Fruit fly (Drosophila melanogaster) whole organism, embryonic: ENCODE data around the gene Syx8.

ENCODE experiments used
- Adf1 ChIP-seq: fragments of 200-800 bp; sonication (Bioruptor generic); IDR thresholded peaks from 2 replicates; pipeline ENCODE4 v1.3.6; 2022; ENCODE audit warnings: missing biosample characterization, missing genetic modification characterization
- C15 ChIP-seq: fragments of 200-800 bp; sonication (Bioruptor generic); IDR thresholded peaks from 3 replicates; pipeline ENCODE4 v1.3.6; 2022; ENCODE audit warnings: missing biosample characterization, missing genetic modification characterization
- CG11398 ChIP-seq: fragments of 200-800 bp; sonication (Bioruptor generic); optimal IDR thresholded peaks from 2 replicates; lab custom pipeline; 2016; ENCODE audit warnings: missing biosample characterization, missing genetic modification characterization
- CG15073 ChIP-seq: fragments of 200-800 bp; sonication (Bioruptor generic); optimal IDR thresholded peaks from 2 replicates; lab custom pipeline; 2016; ENCODE audit warnings: missing biosample characterization, missing genetic modification characterization
- CG15269 ChIP-seq: fragments of 200-800 bp; sonication (Bioruptor generic); optimal IDR thresholded peaks from 2 replicates; lab custom pipeline; 2018; ENCODE audit warnings: missing biosample characterization, mild to moderate bottlenecking, missing genetic modification characterization, moderate library complexity
- CG1647 ChIP-seq: fragments of 200-800 bp; sonication (Bioruptor generic); optimal IDR thresholded peaks from 3 replicates; lab custom pipeline; 2016; ENCODE audit warnings: missing biosample characterization, missing genetic modification characterization
- CG17186 ChIP-seq: fragments of 200-800 bp; sonication (Bioruptor generic); optimal IDR thresholded peaks from 3 replicates; lab custom pipeline; 2017; ENCODE audit warnings: missing biosample characterization, missing genetic modification reagents, missing genetic modification characterization
- CG1832 ChIP-seq: fragments of 200-800 bp; sonication (Bioruptor generic); optimal IDR thresholded peaks from 2 replicates; lab custom pipeline; 2017; ENCODE audit warnings: missing biosample characterization, mild to moderate bottlenecking, missing genetic modification characterization, inconsistent platforms
- CG2875 ChIP-seq: fragments of 200-800 bp; sonication (Bioruptor generic); optimal IDR thresholded peaks from 2 replicates; lab custom pipeline; 2017; ENCODE audit warnings: missing biosample characterization, mild to moderate bottlenecking, missing genetic modification characterization, missing genetic modification reagents
- CG30403 ChIP-seq: fragments of 200-800 bp; sonication (Bioruptor generic); optimal IDR thresholded peaks from 3 replicates; lab custom pipeline; 2016; ENCODE audit warnings: missing biosample characterization, missing genetic modification characterization
- CG32772 ChIP-seq: fragments of 200-800 bp; sonication (Bioruptor generic); IDR thresholded peaks from 2 replicates; pipeline ENCODE4 v1.3.6; 2022; ENCODE audit warnings: missing biosample characterization, missing genetic modification characterization
- CG3407 ChIP-seq: fragments of 200-800 bp; sonication (Bioruptor generic); optimal IDR thresholded peaks from 2 replicates; lab custom pipeline; 2018; ENCODE audit warnings: missing biosample characterization, mild to moderate bottlenecking, missing genetic modification characterization
- CG34422 ChIP-seq: fragments of 200-800 bp; sonication (Bioruptor generic); IDR thresholded peaks from 3 replicates; pipeline ENCODE4 v1.3.6; 2022; ENCODE audit warnings: missing biosample characterization, missing genetic modification characterization
- CG43689 ChIP-seq: fragments of 200-800 bp; sonication (Bioruptor generic); IDR thresholded peaks from 2 replicates; pipeline ENCODE4 v1.3.6; 2022; ENCODE audit warnings: missing biosample characterization, missing genetic modification characterization
- CG4820 ChIP-seq: fragments of 200-800 bp; sonication (Bioruptor generic); optimal IDR thresholded peaks from 3 replicates; lab custom pipeline; 2016; ENCODE audit warnings: missing biosample characterization, missing genetic modification characterization
- CG6175 ChIP-seq: fragments of 200-800 bp; sonication (Bioruptor generic); IDR thresholded peaks from 3 replicates; pipeline ENCODE4 v1.3.6; 2022; ENCODE audit warnings: missing biosample characterization, missing genetic modification characterization
- CG6765 ChIP-seq: fragments of 200-800 bp; sonication (Bioruptor generic); optimal IDR thresholded peaks from 3 replicates; lab custom pipeline; 2017; ENCODE audit warnings: missing biosample characterization, mild to moderate bottlenecking, missing genetic modification characterization
- CG7745 ChIP-seq: fragments of 200-800 bp; sonication (Bioruptor generic); optimal IDR thresholded peaks from 2 replicates; lab custom pipeline; 2018; ENCODE audit warnings: missing biosample characterization, mild to moderate bottlenecking, missing genetic modification characterization, moderate library complexity
- CG8359 ChIP-seq: fragments of 200-800 bp; sonication (Bioruptor generic); optimal IDR thresholded peaks from 2 replicates; lab custom pipeline; 2017; ENCODE audit warnings: missing biosample characterization, mild to moderate bottlenecking, missing genetic modification characterization, borderline replicate concordance
- CG9797 ChIP-seq: fragments of 200-800 bp; sonication (Bioruptor generic); optimal IDR thresholded peaks from 3 replicates; lab custom pipeline; 2018; ENCODE audit warnings: missing biosample characterization, mild to moderate bottlenecking, missing genetic modification characterization
- CG9932 ChIP-seq: fragments of 200-800 bp; sonication (Bioruptor generic); IDR thresholded peaks from 2 replicates; pipeline ENCODE4 v1.3.6; 2022; ENCODE audit warnings: missing biosample characterization, missing genetic modification characterization
- CHES-1-like ChIP-seq: fragments of 200-800 bp; sonication (Bioruptor generic); optimal IDR thresholded peaks from 2 replicates; lab custom pipeline; 2016; ENCODE audit warnings: missing biosample characterization, missing genetic modification characterization
- Chrac-16 ChIP-seq: fragments of 200-800 bp; sonication (Bioruptor generic); optimal IDR thresholded peaks from 3 replicates; lab custom pipeline; 2016; ENCODE audit warnings: missing biosample characterization, missing genetic modification characterization
- Dek ChIP-seq: fragments of 200-800 bp; sonication (Bioruptor generic); optimal IDR thresholded peaks from 3 replicates; lab custom pipeline; 2019; ENCODE audit warnings: missing biosample characterization, mild to moderate bottlenecking, missing genetic modification characterization, moderate library complexity
- Ets97D ChIP-seq: fragments of 200-800 bp; sonication (Bioruptor generic); optimal IDR thresholded peaks from 3 replicates; lab custom pipeline; 2016; ENCODE audit warnings: missing biosample characterization, missing genetic modification characterization
- HLH4C ChIP-seq: fragments of 200-800 bp; sonication (Bioruptor generic); IDR thresholded peaks from 3 replicates; pipeline ENCODE4 v1.3.6; 2022; ENCODE audit warnings: missing biosample characterization, missing genetic modification characterization; ENCODE audit not compliant: partially characterized antibody
- Hey ChIP-seq: fragments of 200-800 bp; sonication (Bioruptor generic); optimal IDR thresholded peaks from 3 replicates; lab custom pipeline; 2018; ENCODE audit warnings: missing biosample characterization, mild to moderate bottlenecking, missing genetic modification characterization
- Hmr ChIP-seq: fragments of 200-800 bp; sonication (Bioruptor generic); optimal IDR thresholded peaks from 3 replicates; lab custom pipeline; 2017; ENCODE audit warnings: mild to moderate bottlenecking, missing biosample characterization, missing genetic modification reagents, missing genetic modification characterization
- MTF-1 ChIP-seq: fragments of 200-800 bp; sonication (Bioruptor generic); optimal IDR thresholded peaks from 2 replicates; lab custom pipeline; 2018; ENCODE audit warnings: missing biosample characterization, mild to moderate bottlenecking, missing genetic modification characterization, borderline replicate concordance
- Mes4 ChIP-seq: fragments of 200-800 bp; sonication (Bioruptor generic); optimal IDR thresholded peaks from 2 replicates; lab custom pipeline; 2016; ENCODE audit warnings: missing biosample characterization, missing genetic modification characterization
- Oaz ChIP-seq: fragments of 200-800 bp; sonication (Bioruptor generic); IDR thresholded peaks from 2 replicates; pipeline ENCODE4 v1.3.6; 2022; ENCODE audit warnings: missing biosample characterization, missing genetic modification characterization
- Oli ChIP-seq: fragments of 200-800 bp; sonication (Bioruptor generic); optimal IDR thresholded peaks from 2 replicates; lab custom pipeline; 2018; ENCODE audit warnings: missing biosample characterization, mild to moderate bottlenecking, missing genetic modification characterization, moderate library complexity
- Sox100B ChIP-seq: fragments of 200-800 bp; sonication (Bioruptor generic); optimal IDR thresholded peaks from 3 replicates; lab custom pipeline; 2018; ENCODE audit warnings: missing biosample characterization, mild to moderate bottlenecking, missing genetic modification characterization
- ase ChIP-seq: fragments of 200-800 bp; sonication (Bioruptor generic); IDR thresholded peaks from 3 replicates; pipeline ENCODE4 v1.3.6; 2022; ENCODE audit warnings: missing biosample characterization, missing genetic modification characterization
- br ChIP-seq: fragments of >200 bp; optimal IDR thresholded peaks from 2 replicates; lab custom pipeline; 2017
- dmrt99B ChIP-seq: fragments of 200-800 bp; sonication (Bioruptor generic); optimal IDR thresholded peaks from 2 replicates; lab custom pipeline; 2018; ENCODE audit warnings: missing biosample characterization, mild to moderate bottlenecking, missing genetic modification characterization, moderate library complexity
- dysf ChIP-seq: fragments of 200-800 bp; sonication (Bioruptor generic); IDR thresholded peaks from 3 replicates; pipeline ENCODE4 v1.3.6; 2022; ENCODE audit warnings: missing biosample characterization, missing genetic modification characterization
- fd102C ChIP-seq: fragments of 200-800 bp; sonication (Bioruptor generic); optimal IDR thresholded peaks from 2 replicates; lab custom pipeline; 2018; ENCODE audit warnings: missing biosample characterization, mild to moderate bottlenecking, missing genetic modification characterization, moderate library complexity
- grn ChIP-seq: fragments of 200-800 bp; sonication (Bioruptor generic); optimal IDR thresholded peaks from 3 replicates; lab custom pipeline; 2017; ENCODE audit warnings: missing biosample characterization, missing genetic modification characterization
- gsb-n ChIP-seq: fragments of 200-800 bp; sonication (Bioruptor generic); optimal IDR thresholded peaks from 3 replicates; lab custom pipeline; 2018; ENCODE audit warnings: missing biosample characterization, mild to moderate bottlenecking, missing genetic modification characterization
- hth ChIP-seq: fragments of >200 bp; optimal IDR thresholded peaks from 2 replicates; lab custom pipeline; 2017; ENCODE audit warnings: inconsistent platforms
- kay ChIP-seq: fragments of 200-800 bp; sonication (Bioruptor generic); optimal IDR thresholded peaks from 2 replicates; lab custom pipeline; 2016; ENCODE audit warnings: missing biosample characterization, missing genetic modification characterization
- lola ChIP-seq, 3 experiments: fragments of >200 bp in 2 of 3; fragments of 200-800 bp in 1 of 3; sonication (Bioruptor generic) in 1 of 3; optimal IDR thresholded peaks; 2 replicates each; lab custom pipeline; 2017 to 2019; ENCODE audit warnings: missing biosample characterization in 3 of 3, missing genetic modification characterization in 3 of 3, mild to moderate bottlenecking in 1 of 3, moderate library complexity in 1 of 3
- mld ChIP-seq: fragments of 200-800 bp; sonication (Bioruptor generic); IDR thresholded peaks from 3 replicates; pipeline ENCODE4 v1.3.6; 2022; ENCODE audit warnings: missing biosample characterization, missing genetic modification characterization; ENCODE audit not compliant: partially characterized antibody
- oc ChIP-seq: fragments of 200-800 bp; sonication (Bioruptor generic); optimal IDR thresholded peaks from 2 replicates; lab custom pipeline; 2018; ENCODE audit warnings: missing biosample characterization, mild to moderate bottlenecking, missing genetic modification characterization, moderate library complexity
- psq ChIP-seq: fragments of 200-800 bp; sonication (Bioruptor generic); optimal IDR thresholded peaks from 2 replicates; lab custom pipeline; 2017; ENCODE audit warnings: missing biosample characterization, missing genetic modification characterization
- ranshi ChIP-seq: fragments of 200-800 bp; sonication (Bioruptor generic); IDR thresholded peaks from 2 replicates; pipeline ENCODE4 v1.3.6; 2022; ENCODE audit warnings: missing biosample characterization, missing genetic modification characterization
- ro ChIP-seq: fragments of 200-800 bp; sonication (Bioruptor generic); IDR thresholded peaks from 2 replicates; pipeline ENCODE4 v1.3.6; 2022; ENCODE audit warnings: missing biosample characterization, missing genetic modification characterization
- zen2 ChIP-seq: fragments of 200-800 bp; sonication (Bioruptor generic); IDR thresholded peaks from 3 replicates; pipeline ENCODE4 v1.3.6; 2022; ENCODE audit warnings: missing biosample characterization, missing genetic modification characterization; ENCODE audit not compliant: partially characterized antibody
- zf30C ChIP-seq: fragments of 200-800 bp; sonication (Bioruptor generic); optimal IDR thresholded peaks from 3 replicates; lab custom pipeline; 2018; ENCODE audit warnings: missing biosample characterization, mild to moderate bottlenecking, missing genetic modification characterization
- zfh2 ChIP-seq: fragments of 200-800 bp; sonication (Bioruptor generic); optimal IDR thresholded peaks from 2 replicates; lab custom pipeline; 2016; ENCODE audit warnings: missing biosample characterization, missing genetic modification characterization

The Syx8 gene

DNA sequence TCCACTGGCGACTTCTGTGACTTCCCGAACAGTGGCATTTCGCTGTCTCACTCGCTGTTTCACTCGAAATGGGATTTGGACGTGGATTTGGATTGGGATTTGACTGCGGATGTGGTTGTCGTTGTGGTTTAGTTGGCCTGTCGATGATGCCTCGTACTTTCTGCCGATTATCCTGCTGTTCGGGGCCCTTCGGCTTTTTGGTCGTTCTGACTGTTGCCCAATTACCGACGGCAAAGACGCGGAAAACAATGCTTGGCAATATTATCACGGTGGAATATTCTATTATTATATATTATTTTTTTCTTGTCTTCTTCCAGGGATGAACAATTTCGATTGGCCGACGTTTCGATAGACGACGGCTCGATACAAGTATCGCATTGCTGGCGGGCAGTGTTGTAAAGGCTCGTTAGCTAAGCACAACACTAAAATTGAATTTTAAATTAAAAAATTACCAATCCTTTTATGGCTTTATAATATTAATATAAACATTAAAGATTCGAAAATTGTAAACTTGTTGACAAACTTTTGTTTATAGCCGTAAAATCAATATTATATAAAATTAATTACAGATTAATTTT is 28.4 kb upstream of the Syx8 start, which contains the start of gene Mo25 (continued):
- TF ChIP-seq CG30403 (GFP tag; lab: Kevin White, UChicago) (peak; percentile 56), mld (GFP tag; lab: Robert Waterston, UW) (no peak; the same call in 2 of the 3 replicates), CG1832 (GFP tag; lab: Kevin White, UChicago) (no peak), CG15073 (GFP tag; lab: Kevin White, UChicago) (no peak), zfh2 (GFP tag; lab: Kevin White, UChicago) (peak; percentile 35), CG7745 (tag; lab: Kevin White, UChicago) (no peak), psq (GFP tag; lab: Kevin White, UChicago) (no peak), Mes4 (GFP tag; lab: Kevin White, UChicago) (no peak), Hey (tag; lab: Kevin White, UChicago) (no peak), CG9797 (GFP tag; lab: Kevin White, UChicago) (peak; percentile 47), oc (no peak), kay (GFP tag; lab: Kevin White, UChicago) (no peak), grn (GFP tag; lab: Kevin White, UChicago) (no peak), lola (GFP tag; optimal IDR thresholded peaks at IDR 0.05; lab: Kevin White, UChicago) (no peak), HLH4C (peak; percentile 66; the same call in 2 of the 3 replicates), CG11398 (GFP tag; lab: Kevin White, UChicago) (no peak), Oli (tag; lab: Kevin White, UChicago) (no peak), Adf1 (GFP tag; lab: Robert Waterston, UW) (peak; percentile 39; the same call in 1 of the 2 replicates), CG3407 (GFP tag; lab: Kevin White, UChicago) (no peak), Hmr (GFP tag; lab: Kevin White, UChicago) (peak; percentile 52), Ets97D (GFP tag; lab: Kevin White, UChicago) (peak; percentile 49), CG1647 (peak; percentile 12), CG8359 (no peak), fd102C (no peak), ase (GFP tag; lab: Robert Waterston, UW) (no peak), Dek (peak; percentile 43), CG2875 (GFP tag; lab: Kevin White, UChicago) (no peak), CG15269 (tag; lab: Kevin White, UChicago) (no peak), gsb-n (tag; lab: Kevin White, UChicago) (no peak), CG17186 (GFP tag; lab: Kevin White, UChicago) (no peak), CG34422 (GFP tag; lab: Robert Waterston, UW) (no peak), CG43689 (GFP tag; lab: Robert Waterston, UW) (no peak), MTF-1 (GFP tag; lab: Kevin White, UChicago) (no peak), Sox100B (no peak), CHES-1-like (GFP tag; lab: Kevin White, UChicago) (no peak), zf30C (GFP tag; lab: Kevin White, UChicago) (no peak), CG32772 (GFP tag; lab: Robert Waterston, UW) (peak; percentile 70), br (lab: Kevin White, UChicago) (no peak), dysf (GFP tag; lab: Robert Waterston, UW) (0 out of 3 replicates have a peak, but pooled peaks have one; percentile 36), Chrac-16 (GFP tag; lab: Kevin White, UChicago) (peak; percentile 33), ranshi (GFP tag; lab: Robert Waterston, UW) (no peak), CG6765 (GFP tag; lab: Kevin White, UChicago) (no peak), CG4820 (GFP tag; lab: Kevin White, UChicago) (peak; percentile 14), ro (GFP tag; lab: Robert Waterston, UW) (no peak), dmrt99B (tag; lab: Kevin White, UChicago) (no peak), zen2 (GFP tag; lab: Robert Waterston, UW) (peak; percentile 57; the same call in 2 of the 3 replicates), C15 (GFP tag; lab: Robert Waterston, UW) (no peak), hth (no peak), CG9932 (peak; percentile 77), Oaz (GFP tag; lab: Robert Waterston, UW) (no peak), CG6175 (GFP tag; lab: Robert Waterston, UW) (no peak)
